Worm (Caenorhabditis elegans): ENCODE measurements around the gene acer-1.
A peak's percentile ranks its signal among the peaks of the same experiment; 100 is the strongest.

Gene acer-1

ce11 chrII:6913309-6913708, 23.1 kb upstream of the acer-1 start, which contains the start of gene cyn-10 (continued):
- TF ChIP-seq pha-4 (GFP tag; IDR thresholded peaks at IDR 0.05) (no peak), pha-4 (tag; optimal IDR thresholded peaks at IDR 0.05) (peak; percentile 21), hif-1 (tag; optimal IDR thresholded peaks at IDR 0.05) (peak in 1 of 2 experiments; percentile 86), zip-2 (tag; optimal IDR thresholded peaks at IDR 0.05) (no peak), hmg-1.1 (GFP tag; IDR thresholded peaks at IDR 0.05) (peak; percentile 66), mxl-3 (GFP tag; optimal IDR thresholded peaks at IDR 0.05) (no peak), vab-7 (GFP tag; IDR thresholded peaks at IDR 0.05) (no peak; the same call in 1 of the 2 replicates), nhr-111 (GFP tag; optimal IDR thresholded peaks at IDR 0.05) (no peak), lsy-2 (tag; optimal IDR thresholded peaks at IDR 0.05) (peak in 1 of 2 experiments; percentile 82), lir-3 (tag; optimal IDR thresholded peaks at IDR 0.05) (no peak), arid-1 (GFP tag; conservative IDR thresholded peaks at IDR 0.05) (no peak), F26F4.8 (GFP tag; conservative IDR thresholded peaks at IDR 0.05) (no peak), Y75B8A.6 (GFP tag; IDR thresholded peaks at IDR 0.05) (no peak), daf-16 (GFP tag; optimal IDR thresholded peaks at IDR 0.05) (no peak), daf-16 (tag; optimal IDR thresholded peaks at IDR 0.05) (no peak), snpc-4 (tag; optimal IDR thresholded peaks at IDR 0.05) (no peak), Y48G9A.11 (GFP tag; IDR thresholded peaks at IDR 0.05) (peak; percentile 81), fkh-10 (GFP tag; optimal IDR thresholded peaks at IDR 0.05) (no peak), ces-1 (GFP tag; optimal IDR thresholded peaks at IDR 0.05) (no peak), unc-62 (GFP tag; optimal IDR thresholded peaks at IDR 0.05 in 1 of 2) (no peak), unc-62 (tag; optimal IDR thresholded peaks at IDR 0.05) (no peak), lim-7 (GFP tag; IDR thresholded peaks at IDR 0.05) (no peak), lin-1 (GFP tag; IDR thresholded peaks at IDR 0.05) (no peak), attf-4 (tag; optimal IDR thresholded peaks at IDR 0.05) (no peak), Y5F2A.4 (GFP tag; optimal IDR thresholded peaks at IDR 0.05) (no peak), nhr-25 (tag; optimal IDR thresholded peaks at IDR 0.05; ENCODE audit: borderline replicate concordance, insufficient read depth) (no peak), daf-12 (tag; optimal IDR thresholded peaks at IDR 0.05) (no peak), zag-1 (tag; optimal IDR thresholded peaks at IDR 0.05) (no peak), F44E2.7 (GFP tag; IDR thresholded peaks at IDR 0.05) (no peak), ztf-11 (tag; optimal IDR thresholded peaks at IDR 0.05) (no peak), daf-19 (GFP tag; conservative IDR thresholded peaks at IDR 0.05) (no peak), T26A8.4 (GFP tag; IDR thresholded peaks at IDR 0.05) (peak; percentile 77; the same call in 1 of the 2 replicates), aha-1 (tag) (peak; percentile 99), nhr-11 (tag; optimal IDR thresholded peaks at IDR 0.05) (no peak), dpl-1 (GFP tag; optimal IDR thresholded peaks at IDR 0.05) (peak; percentile 98), ZK546.5 (tag; optimal IDR thresholded peaks at IDR 0.05) (no peak), gei-8 (GFP tag; optimal IDR thresholded peaks at IDR 0.05) (no peak), saeg-2 (GFP tag; IDR thresholded peaks at IDR 0.05) (no peak), unc-130 (GFP tag; optimal IDR thresholded peaks at IDR 0.05) (peak; percentile 77), D1046.2 (GFP tag; IDR thresholded peaks at IDR 0.05) (no peak; the same call in 1 of the 2 replicates), duxl-1 (tag; optimal IDR thresholded peaks at IDR 0.05; ENCODE audit: poor library complexity) (peak; percentile 66), lin-38 (GFP tag; IDR thresholded peaks at IDR 0.05) (peak; percentile 83), ztf-7 (tag; optimal IDR thresholded peaks at IDR 0.05) (peak; percentile 18), nhr-42 (GFP tag; IDR thresholded peaks at IDR 0.05) (0 out of 2 replicates have a peak, but pooled peaks have one; percentile 35), nhr-28 (tag; optimal IDR thresholded peaks at IDR 0.05) (peak; percentile 15), F49E8.2 (tag; optimal IDR thresholded peaks at IDR 0.05; ENCODE audit: borderline replicate concordance) (peak; percentile 6), dmd-8 (GFP tag; IDR thresholded peaks at IDR 0.05) (no peak), zip-11 (GFP tag; IDR thresholded peaks at IDR 0.05) (no peak), madf-9 (GFP tag; conservative IDR thresholded peaks at IDR 0.05) (peak; percentile 83), set-16 (GFP tag; IDR thresholded peaks at IDR 0.05) (no peak), dmd-9 (GFP tag; IDR thresholded peaks at IDR 0.05) (peak; percentile 95), sdz-12 (GFP tag; optimal IDR thresholded peaks at IDR 0.05) (peak; percentile 70)

Data from whole organism, L4 larva.